Fruit fly (Drosophila melanogaster): ENCODE results near the gene Or85c.

Or85c gene

dm6 chr3R:8512922-8513321, at the start of gene Or85c:
Or85c (minus strand) TSS chr3R:8513022.
- TF ChIP-seq Dll (optimal IDR thresholded peaks at IDR 0.05): no peak
- TF ChIP-seq CG8478 (optimal IDR thresholded peaks at IDR 0.05): no peak
- no peak for TF ChIP-seq EcR (GFP tag; optimal IDR thresholded peaks at IDR 0.05)
- TF ChIP-seq usp (GFP tag; optimal IDR thresholded peaks at IDR 0.05): no peak
- no peak for TF ChIP-seq pan (optimal IDR thresholded peaks at IDR 0.05)
- no peak for TF ChIP-seq psq (optimal IDR thresholded peaks at IDR 0.05)

- TF ChIP-seq psq (optimal IDR thresholded peaks at IDR 0.05): no peak
- no peak for TF ChIP-seq usp (GFP tag; optimal IDR thresholded peaks at IDR 0.05)
- TF ChIP-seq Dll (optimal IDR thresholded peaks at IDR 0.05): no peak
- no peak for TF ChIP-seq pan (optimal IDR thresholded peaks at IDR 0.05)
- no peak for TF ChIP-seq EcR (GFP tag; optimal IDR thresholded peaks at IDR 0.05)
- no peak for TF ChIP-seq CG8478 (optimal IDR thresholded peaks at IDR 0.05)
These were observed 49.7 kb upstream of the Or85c start, which contains the start of the genes mRpS18A and CG31460 for dm6 chr3R:8562484-8562886. mRpS18A (minus strand) TSS chr3R:8562593. CG31460 (plus strand) TSS chr3R:8562673.

dm6 chr3R:8561522-8561921, 48.7 kb upstream of the Or85c start, which contains the start of gene pch2:
pch2 (minus strand) TSS chr3R:8561764.
- no peak for TF ChIP-seq CG8478 (optimal IDR thresholded peaks at IDR 0.05)
- no peak for TF ChIP-seq psq (optimal IDR thresholded peaks at IDR 0.05)
- no peak for TF ChIP-seq EcR (GFP tag; optimal IDR thresholded peaks at IDR 0.05)
- TF ChIP-seq usp (GFP tag; optimal IDR thresholded peaks at IDR 0.05): no peak
- no peak for TF ChIP-seq Dll (optimal IDR thresholded peaks at IDR 0.05)
- no peak for TF ChIP-seq pan (optimal IDR thresholded peaks at IDR 0.05)

- TF ChIP-seq psq (optimal IDR thresholded peaks at IDR 0.05) (no peak), CG8478 (optimal IDR thresholded peaks at IDR 0.05) (no peak), pan (optimal IDR thresholded peaks at IDR 0.05) (no peak)
These were observed 39.5 kb upstream of the Or85c start, which contains the start of gene Or85d for dm6 chr3R:8552308-8552707. Or85d (plus strand) TSS chr3R:8552608.

dm6 chr3R:8545915-8546314, 33.1 kb upstream of the Or85c start:
- TF ChIP-seq pan (optimal IDR thresholded peaks at IDR 0.05) (no peak), CG8478 (optimal IDR thresholded peaks at IDR 0.05) (no peak), psq (optimal IDR thresholded peaks at IDR 0.05) (no peak), Dll (optimal IDR thresholded peaks at IDR 0.05) (no peak), EcR (GFP tag; optimal IDR thresholded peaks at IDR 0.05) (no peak), usp (GFP tag; optimal IDR thresholded peaks at IDR 0.05) (no peak)

dm6 chr3R:8528862-8529261, 16.0 kb upstream of the Or85c start, which contains the start of gene CG11741:
CG11741 (minus strand) TSS chr3R:8528877.
- TF ChIP-seq EcR (GFP tag; optimal IDR thresholded peaks at IDR 0.05) (no peak), pan (optimal IDR thresholded peaks at IDR 0.05) (no peak), CG8478 (optimal IDR thresholded peaks at IDR 0.05) (no peak), usp (GFP tag; optimal IDR thresholded peaks at IDR 0.05) (no peak), psq (optimal IDR thresholded peaks at IDR 0.05) (no peak)

dm6 chr3R:8524277-8524676, 11.5 kb upstream of the Or85c start:
- TF ChIP-seq Dll (optimal IDR thresholded peaks at IDR 0.05): no peak
- TF ChIP-seq psq (optimal IDR thresholded peaks at IDR 0.05): no peak
- TF ChIP-seq EcR (GFP tag; optimal IDR thresholded peaks at IDR 0.05): no peak
- no peak for TF ChIP-seq usp (GFP tag; optimal IDR thresholded peaks at IDR 0.05)
- no peak for TF ChIP-seq pan (optimal IDR thresholded peaks at IDR 0.05)

dm6 chr3R:8523668-8524067, 10.8 kb upstream of the Or85c start, which contains the start of gene CG31259:
CG31259 (plus strand) TSS chr3R:8523944.
- TF ChIP-seq usp (GFP tag; optimal IDR thresholded peaks at IDR 0.05): no peak
- no peak for TF ChIP-seq CG8478 (optimal IDR thresholded peaks at IDR 0.05)
- no peak for TF ChIP-seq pan (optimal IDR thresholded peaks at IDR 0.05)
- TF ChIP-seq EcR (GFP tag; optimal IDR thresholded peaks at IDR 0.05): no peak
- TF ChIP-seq psq (optimal IDR thresholded peaks at IDR 0.05): no peak
- no peak for TF ChIP-seq Dll (optimal IDR thresholded peaks at IDR 0.05)

dm6 chr3R:8521499-8521898, 8.7 kb upstream of the Or85c start, which contains the start of gene CG31454:
CG31454 (plus strand) TSS chr3R:8521658.
- TF ChIP-seq EcR (GFP tag; optimal IDR thresholded peaks at IDR 0.05): no peak
- no peak for TF ChIP-seq CG8478 (optimal IDR thresholded peaks at IDR 0.05)
- no peak for TF ChIP-seq psq (optimal IDR thresholded peaks at IDR 0.05)
- TF ChIP-seq pan (optimal IDR thresholded peaks at IDR 0.05): no peak
- no peak for TF ChIP-seq Dll (optimal IDR thresholded peaks at IDR 0.05)
- no peak for TF ChIP-seq usp (GFP tag; optimal IDR thresholded peaks at IDR 0.05)

dm6 chr3R:8520809-8521208, 8.0 kb upstream of the Or85c start:
- TF ChIP-seq CG8478 (optimal IDR thresholded peaks at IDR 0.05): no peak
- TF ChIP-seq Dll (optimal IDR thresholded peaks at IDR 0.05): no peak

dm6 chr3R:8519157-8519556, 6.3 kb upstream of the Or85c start:
- no peak for TF ChIP-seq CG8478 (optimal IDR thresholded peaks at IDR 0.05)
- no peak for TF ChIP-seq pan (optimal IDR thresholded peaks at IDR 0.05)
- TF ChIP-seq psq (optimal IDR thresholded peaks at IDR 0.05): no peak
- TF ChIP-seq Dll (optimal IDR thresholded peaks at IDR 0.05): no peak
- TF ChIP-seq usp (GFP tag; optimal IDR thresholded peaks at IDR 0.05): no peak
- TF ChIP-seq EcR (GFP tag; optimal IDR thresholded peaks at IDR 0.05): no peak

dm6 chr3R:8518565-8519154, 5.8 kb upstream of the Or85c start:
- TF ChIP-seq EcR (GFP tag; optimal IDR thresholded peaks at IDR 0.05): no peak
- no peak for TF ChIP-seq pan (optimal IDR thresholded peaks at IDR 0.05)
- no peak for TF ChIP-seq psq (optimal IDR thresholded peaks at IDR 0.05)
- TF ChIP-seq Dll (optimal IDR thresholded peaks at IDR 0.05): no peak

dm6 chr3R:8517752-8518185, 4.9 kb upstream of the Or85c start, which contains the start of gene CG11737:
CG11737 (plus strand) TSS chr3R:8517868.
- peak; percentile 36 for TF ChIP-seq Dll (optimal IDR thresholded peaks at IDR 0.05)
- TF ChIP-seq pan (optimal IDR thresholded peaks at IDR 0.05): peak; percentile 29
- no peak for TF ChIP-seq CG8478 (optimal IDR thresholded peaks at IDR 0.05)
- no peak for TF ChIP-seq EcR (GFP tag; optimal IDR thresholded peaks at IDR 0.05)
- TF ChIP-seq psq (optimal IDR thresholded peaks at IDR 0.05): no peak
